Fruit fly (Drosophila melanogaster) whole organism, pupa: ENCODE results near the gene Gasp.

Experiments
- CG14655 ChIP-seq: fragments of 200-800 bp; sonication (Bioruptor generic); optimal IDR thresholded peaks from 3 replicates; lab custom pipeline; 2017; ENCODE audit warnings: mild to moderate bottlenecking, missing biosample characterization, missing genetic modification reagents, missing genetic modification characterization
- CG32121 ChIP-seq: fragments of 200-800 bp; sonication (Bioruptor generic); IDR thresholded peaks from 2 replicates; pipeline ENCODE4 v1.3.6; 2022; ENCODE audit warnings: missing biosample characterization, missing genetic modification characterization
- CG34367 ChIP-seq: fragments of 200-800 bp; sonication (Bioruptor generic); optimal IDR thresholded peaks from 2 replicates; lab custom pipeline; 2018; ENCODE audit warnings: missing biosample characterization, mild to moderate bottlenecking, missing genetic modification characterization
- CG4496 ChIP-seq: fragments of 200-800 bp; sonication (Bioruptor generic); IDR thresholded peaks from 3 replicates; pipeline ENCODE4 v1.3.6; 2022; ENCODE audit warnings: missing biosample characterization, missing genetic modification characterization
- CG8159 ChIP-seq: fragments of 200-800 bp; sonication (Bioruptor generic); optimal IDR thresholded peaks from 3 replicates; lab custom pipeline; 2018; ENCODE audit warnings: missing biosample characterization, mild to moderate bottlenecking, missing genetic modification characterization, moderate library complexity
- CG9948 ChIP-seq: fragments of 200-800 bp; sonication (Bioruptor generic); optimal IDR thresholded peaks from 2 replicates; lab custom pipeline; 2018; ENCODE audit warnings: missing biosample characterization, mild to moderate bottlenecking, missing genetic modification characterization, moderate library complexity
- D1 ChIP-seq: fragments of 200-800 bp; sonication (Bioruptor generic); optimal IDR thresholded peaks from 2 replicates; lab custom pipeline; 2018; ENCODE audit warnings: missing biosample characterization, mild to moderate bottlenecking, missing genetic modification characterization, moderate library complexity
- EcR ChIP-seq: fragments of 200-800 bp; sonication (Bioruptor generic); optimal IDR thresholded peaks from 3 replicates; lab custom pipeline; 2019; ENCODE audit warnings: missing biosample characterization, missing genetic modification characterization, mild to moderate bottlenecking, moderate library complexity, missing genetic modification reagents
- gl ChIP-seq: fragments of 200-800 bp; sonication (Bioruptor generic); optimal IDR thresholded peaks from 2 replicates; lab custom pipeline; 2018; ENCODE audit warnings: missing biosample characterization, mild to moderate bottlenecking, missing genetic modification characterization

- TF ChIP-seq CG9948 (peak; percentile 50), CG34367 (tag; lab: Kevin White, UChicago) (no peak), CG32121 (GFP tag; lab: Robert Waterston, UW) (no peak), CG4496 (peak; percentile 20; the same call in 1 of the 3 replicates), CG8159 (tag; lab: Kevin White, UChicago) (peak; percentile 68), gl (no peak), EcR (no peak), D1 (tag; lab: Kevin White, UChicago) (no peak), CG14655 (peak; percentile 61)
Observed at dm6 chr3R:6106711-6107110, 6.0 kb upstream of the Gasp start.
